Worm (Caenorhabditis elegans): ENCODE results near the gene C32D5.8.
A peak's percentile ranks its signal among the peaks of the same experiment; 100 is the strongest.

C32D5.8 gene

DNA sequence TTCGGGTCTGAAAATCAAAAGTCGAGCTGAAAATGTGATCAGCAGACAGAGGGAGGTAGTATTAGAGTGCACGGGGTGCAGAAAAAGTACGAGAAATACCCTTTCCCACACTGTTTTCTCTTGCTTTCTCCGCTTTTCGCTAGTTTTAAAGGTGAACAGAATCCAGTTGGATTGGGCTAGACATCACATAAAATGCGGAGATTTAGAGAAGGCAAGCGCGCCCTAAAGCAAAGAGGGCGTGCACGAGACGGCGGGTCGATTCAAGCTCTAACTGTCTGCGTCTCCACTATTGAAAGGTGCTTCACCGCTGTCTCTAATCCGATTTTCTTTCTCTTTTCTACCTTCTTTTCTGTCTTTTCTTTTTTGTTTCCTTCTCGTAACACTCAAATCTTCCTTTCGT is 24.3 kb upstream of the C32D5.8 start (continued):
- TF ChIP-seq nhr-129 (tag; optimal IDR thresholded peaks at IDR 0.05) (peak; percentile 89), ztf-4 (tag; optimal IDR thresholded peaks at IDR 0.05) (peak; percentile 60), ama-1 (optimal IDR thresholded peaks at IDR 0.05) (no peak), fos-1 (tag; optimal IDR thresholded peaks at IDR 0.05) (peak; percentile 53), lin-11 (tag; optimal IDR thresholded peaks at IDR 0.05) (peak; percentile 83), lin-13 (GFP tag; optimal IDR thresholded peaks at IDR 0.05) (peak; percentile 77)

DNA sequence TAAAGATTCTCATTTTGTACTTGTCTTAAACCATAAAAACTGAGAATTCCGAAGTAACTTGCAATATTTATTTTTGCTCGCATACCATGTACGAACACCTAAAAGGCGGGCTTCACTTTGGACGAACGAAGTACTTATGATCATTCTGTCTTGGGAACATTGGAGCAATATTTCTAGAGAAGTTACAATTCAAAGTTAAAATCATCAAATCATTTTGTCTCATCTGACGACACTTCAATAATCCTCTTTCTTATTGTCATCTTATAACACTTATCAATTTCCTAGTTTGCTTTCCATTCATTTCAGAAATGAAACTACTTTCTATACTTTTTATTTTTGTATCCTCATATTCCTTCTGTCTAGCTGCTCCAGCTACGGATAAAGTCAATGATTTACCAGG is 20.9 kb upstream of the C32D5.8 start, which contains the start of gene ctsa-4.1:
TSS of gene ctsa-4.1 (plus strand) at position 301 of the 400 bp plus-strand sequence.
- TF ChIP-seq sma-9 (GFP tag; optimal IDR thresholded peaks at IDR 0.05) (no peak), sma-9 (tag; optimal IDR thresholded peaks at IDR 0.05) (no peak), nhr-77 (tag; optimal IDR thresholded peaks at IDR 0.05) (no peak), unc-55 (GFP tag; optimal IDR thresholded peaks at IDR 0.05) (no peak), egl-27 (tag; optimal IDR thresholded peaks at IDR 0.05) (no peak), nhr-25 (tag; optimal IDR thresholded peaks at IDR 0.05) (no peak), nhr-23 (tag; optimal IDR thresholded peaks at IDR 0.05) (no peak)

DNA sequence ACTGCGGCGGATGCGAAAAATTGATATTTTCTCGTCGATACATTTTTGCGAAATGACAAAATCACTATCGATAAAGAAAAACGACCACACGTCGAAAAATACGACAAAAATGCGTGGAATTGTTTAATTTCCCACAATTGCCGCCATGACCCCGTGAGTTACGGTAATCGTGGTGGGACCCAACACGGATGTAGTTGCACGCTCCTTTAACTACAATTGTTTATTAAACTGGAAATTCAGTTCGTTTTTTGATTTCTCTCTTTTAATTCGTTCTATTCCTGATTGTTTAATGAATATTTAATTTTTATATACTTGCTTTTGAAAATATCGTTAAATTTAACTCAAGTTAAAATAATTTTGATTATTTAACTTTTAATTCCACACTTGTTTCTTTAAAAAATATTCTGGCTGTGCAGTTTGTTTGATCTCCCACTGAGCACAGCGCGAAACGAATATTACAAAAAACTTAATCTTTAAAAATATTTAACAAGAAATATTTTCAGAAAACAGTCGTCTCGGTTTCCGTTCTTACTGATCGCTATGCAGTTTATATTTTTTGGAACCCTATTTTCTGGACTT is 19.6 kb upstream of the C32D5.8 start, which contains the start of the genes ani-2 and clec-88:
TSS of gene ani-2 (minus strand) at position 131 of the 579 bp plus-strand sequence.
TSS of gene clec-88 (plus strand) at position 486 of the 579 bp plus-strand sequence.
- no peak for TF ChIP-seq unc-39 (tag; optimal IDR thresholded peaks at IDR 0.05)
- TF ChIP-seq nhr-129 (tag; optimal IDR thresholded peaks at IDR 0.05) = no peak
- TF ChIP-seq elt-3 (tag; optimal IDR thresholded peaks at IDR 0.05) = no peak
- TF ChIP-seq ceh-16 (tag; optimal IDR thresholded peaks at IDR 0.05) = no peak
- TF ChIP-seq ZK546.5 (tag; optimal IDR thresholded peaks at IDR 0.05) = no peak
- TF ChIP-seq gmeb-1 (tag; optimal IDR thresholded peaks at IDR 0.05) = no peak
- TF ChIP-seq ceh-82 (tag; optimal IDR thresholded peaks at IDR 0.05) = no peak
- TF ChIP-seq R02D3.7 (tag; optimal IDR thresholded peaks at IDR 0.05) = no peak
- TF ChIP-seq nhr-12 (tag; optimal IDR thresholded peaks at IDR 0.05) = no peak
- no peak for TF ChIP-seq nhr-77 (tag; optimal IDR thresholded peaks at IDR 0.05)
- TF ChIP-seq ama-1 (optimal IDR thresholded peaks at IDR 0.05) = no peak
- no peak for TF ChIP-seq unc-55 (GFP tag; optimal IDR thresholded peaks at IDR 0.05)
- TF ChIP-seq nhr-237 (tag; optimal IDR thresholded peaks at IDR 0.05) = no peak
- TF ChIP-seq F13H6.1 (tag; optimal IDR thresholded peaks at IDR 0.05) = no peak
- TF ChIP-seq lin-39 (tag; optimal IDR thresholded peaks at IDR 0.05) = no peak
- TF ChIP-seq nhr-6 (tag; optimal IDR thresholded peaks at IDR 0.05) = no peak
- TF ChIP-seq crh-2 (tag; optimal IDR thresholded peaks at IDR 0.05) = no peak
- TF ChIP-seq nhr-23 (tag; optimal IDR thresholded peaks at IDR 0.05) = no peak
- TF ChIP-seq alr-1 (tag; optimal IDR thresholded peaks at IDR 0.05) = no peak
- TF ChIP-seq sma-9 (GFP tag; optimal IDR thresholded peaks at IDR 0.05) = no peak
- TF ChIP-seq sma-9 (tag; optimal IDR thresholded peaks at IDR 0.05) = no peak

DNA sequence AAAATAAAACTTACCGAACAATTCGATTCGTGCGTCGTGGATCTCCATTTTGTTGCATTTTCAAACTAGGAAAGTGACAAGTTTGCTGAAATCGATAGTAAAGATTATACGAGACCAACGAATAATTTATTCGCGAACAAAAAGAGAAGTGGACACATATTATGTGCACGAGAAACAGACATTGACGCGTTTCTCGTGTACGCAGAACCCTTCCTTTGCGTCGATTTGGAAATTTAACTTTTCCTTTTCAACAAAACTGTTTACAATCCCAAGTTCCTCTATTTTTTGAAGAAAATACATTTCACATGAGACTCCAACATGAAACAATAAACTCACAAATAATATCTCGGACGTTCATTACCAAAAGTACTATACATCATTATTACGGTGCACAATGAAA is 15.1 kb upstream of the C32D5.8 start, which contains the start of gene K10B2.4:
TSS of gene K10B2.4 (minus strand) at position 138 of the 400 bp plus-strand sequence.
- TF ChIP-seq sma-9 (GFP tag; optimal IDR thresholded peaks at IDR 0.05) (peak; percentile 73), sma-9 (tag; optimal IDR thresholded peaks at IDR 0.05) (no peak), nhr-237 (tag; optimal IDR thresholded peaks at IDR 0.05) (no peak), F13H6.1 (tag; optimal IDR thresholded peaks at IDR 0.05) (peak; percentile 37), nhr-21 (tag; optimal IDR thresholded peaks at IDR 0.05) (peak; percentile 40), ztf-11 (tag; optimal IDR thresholded peaks at IDR 0.05) (no peak), ama-1 (optimal IDR thresholded peaks at IDR 0.05) (no peak), nhr-77 (tag; optimal IDR thresholded peaks at IDR 0.05) (no peak), nhr-25 (tag; optimal IDR thresholded peaks at IDR 0.05) (peak; percentile 78), nhr-129 (tag; optimal IDR thresholded peaks at IDR 0.05) (peak; percentile 86), ZK546.5 (tag; optimal IDR thresholded peaks at IDR 0.05) (no peak), sma-3 (GFP tag; optimal IDR thresholded peaks at IDR 0.05) (peak; percentile 70), C34F6.9 (tag; optimal IDR thresholded peaks at IDR 0.05) (peak; percentile 79), fos-1 (tag; optimal IDR thresholded peaks at IDR 0.05) (peak; percentile 44), elt-3 (tag; optimal IDR thresholded peaks at IDR 0.05) (no peak), alr-1 (tag; optimal IDR thresholded peaks at IDR 0.05) (no peak), lsy-2 (tag; optimal IDR thresholded peaks at IDR 0.05) (peak; percentile 23 to 87), lin-13 (GFP tag; optimal IDR thresholded peaks at IDR 0.05) (peak; percentile 65), ceh-16 (tag; optimal IDR thresholded peaks at IDR 0.05) (peak; percentile 21), unc-55 (GFP tag; optimal IDR thresholded peaks at IDR 0.05) (peak; percentile 81), gmeb-1 (tag; optimal IDR thresholded peaks at IDR 0.05) (peak; percentile 76), snpc-4 (tag; optimal IDR thresholded peaks at IDR 0.05) (peak; percentile 46), nhr-6 (tag; optimal IDR thresholded peaks at IDR 0.05) (peak; percentile 68), nhr-12 (tag; optimal IDR thresholded peaks at IDR 0.05) (no peak), zag-1 (tag; optimal IDR thresholded peaks at IDR 0.05) (no peak), elt-1 (tag; optimal IDR thresholded peaks at IDR 0.05) (no peak), unc-62 (GFP tag; optimal IDR thresholded peaks at IDR 0.05) (no peak), sem-4 (tag; optimal IDR thresholded peaks at IDR 0.05) (peak; percentile 33), crh-2 (tag; optimal IDR thresholded peaks at IDR 0.05) (peak; percentile 75), mab-5 (tag; optimal IDR thresholded peaks at IDR 0.05) (peak; percentile 40), R02D3.7 (tag; optimal IDR thresholded peaks at IDR 0.05) (no peak), skn-1 (tag; optimal IDR thresholded peaks at IDR 0.05) (no peak)
